Worm (Caenorhabditis elegans) whole organism, L1 larva: ENCODE data around the gene ocr-1.

ENCODE experiments used
- F16B12.6 ChIP-seq: fragments of 150-350 bp; optimal IDR thresholded peaks from 2 replicates; lab custom pipeline; 2014; ENCODE audit warnings: missing biosample characterization, missing genetic modification characterization
- aha-1 ChIP-seq: fragments of 150-350 bp; optimal IDR thresholded peaks from 2 replicates; lab custom pipeline; 2014; ENCODE audit warnings: missing biosample characterization, missing genetic modification characterization
- alr-1 ChIP-seq: fragments of 200-800 bp; sonication (Bioruptor generic); optimal IDR thresholded peaks from 2 replicates; lab custom pipeline; 2018; ENCODE audit warnings: borderline replicate concordance, mild to moderate bottlenecking, missing genetic modification characterization, missing compliant biosample characterization
- aly-2 ChIP-seq: fragments of 150-350 bp; optimal IDR thresholded peaks from 2 replicates; lab custom pipeline; 2014; ENCODE audit warnings: missing biosample characterization, missing genetic modification characterization
- blmp-1 ChIP-seq: fragments of 150-350 bp; optimal IDR thresholded peaks from 2 replicates; lab custom pipeline; 2014; ENCODE audit warnings: missing biosample characterization, missing genetic modification characterization
- ceh-63 ChIP-seq: fragments of 200-800 bp; sonication (Bioruptor generic); optimal IDR thresholded peaks from 2 replicates; lab custom pipeline; 2018; ENCODE audit warnings: mild to moderate bottlenecking, missing genetic modification characterization, missing compliant biosample characterization
- ceh-88 ChIP-seq: fragments of 200-800 bp; sonication (Bioruptor generic); IDR thresholded peaks from 2 replicates; pipeline ENCODE4 v1.3.6; 2022; ENCODE audit warnings: missing genetic modification characterization, missing compliant biosample characterization
- ceh-90 ChIP-seq: sonication (generic microtip); optimal IDR thresholded peaks from 2 replicates; lab custom pipeline; 2016; ENCODE audit warnings: missing genetic modification characterization, missing compliant biosample characterization
- dpl-1 ChIP-seq, 3 experiments: fragments of 150-350 bp in 2 of 3; sonication (generic microtip) in 1 of 3; optimal IDR thresholded peaks; 2 replicates each; lab custom pipeline; 2014 to 2017; ENCODE audit warnings: missing biosample characterization in 3 of 3, missing genetic modification characterization in 3 of 3, missing genetic modification reagents in 3 of 3
- dsc-1 ChIP-seq: sonication (generic microtip); optimal IDR thresholded peaks from 2 replicates; lab custom pipeline; 2016; ENCODE audit warnings: mild to moderate bottlenecking, missing genetic modification characterization, missing compliant biosample characterization
- egl-27 ChIP-seq, 2 experiments: fragments of 150-350 bp in 1 of 2; sonication (generic microtip); optimal IDR thresholded peaks; 3 replicates each; lab custom pipeline; 2017 to 2018; ENCODE audit warnings: missing biosample characterization in 2 of 2, missing genetic modification characterization in 2 of 2, missing genetic modification reagents in 2 of 2
- elt-2 ChIP-seq: sonication (generic microtip); optimal IDR thresholded peaks from 2 replicates; lab custom pipeline; 2016; ENCODE audit warnings: missing genetic modification characterization, mild to moderate bottlenecking, inconsistent platforms, missing compliant biosample characterization, missing genetic modification reagents
- elt-3 ChIP-seq, 6 experiments: fragments of 150-350 bp in 1 of 6; sonication (generic microtip); optimal IDR thresholded peaks; 2 replicates each; lab custom pipeline; 2017 to 2018; ENCODE audit warnings: missing biosample characterization in 6 of 6, missing genetic modification characterization in 6 of 6, inconsistent platforms in 1 of 6
- ets-5 ChIP-seq: fragments of 200-800 bp; sonication (Bioruptor generic); IDR thresholded peaks from 2 replicates; pipeline ENCODE4 v1.3.6; 2022; ENCODE audit warnings: missing genetic modification characterization, missing compliant biosample characterization
- fkh-10 ChIP-seq: sonication (generic microtip); optimal IDR thresholded peaks from 2 replicates; lab custom pipeline; 2017; ENCODE audit warnings: missing biosample characterization, missing genetic modification reagents, missing genetic modification characterization
- fkh-4 ChIP-seq: sonication (generic microtip); optimal IDR thresholded peaks from 2 replicates; lab custom pipeline; 2016; ENCODE audit warnings: missing compliant biosample characterization, missing genetic modification characterization, borderline replicate concordance
- fkh-8 ChIP-seq: sonication (generic microtip); optimal IDR thresholded peaks from 2 replicates; lab custom pipeline; 2016; ENCODE audit warnings: mild to moderate bottlenecking, missing genetic modification characterization, missing compliant biosample characterization
- grh-1 ChIP-seq: fragments of 200-800 bp; sonication (Bioruptor generic); IDR thresholded peaks from 2 replicates; pipeline ENCODE4 v1.3.6; 2022; ENCODE audit warnings: missing genetic modification reagents, missing genetic modification characterization, missing compliant biosample characterization
- hlh-17 ChIP-seq: fragments of 200-800 bp; sonication (Bioruptor generic); optimal IDR thresholded peaks from 2 replicates; lab custom pipeline; 2018; ENCODE audit warnings: missing genetic modification characterization, mild to moderate bottlenecking, missing compliant biosample characterization, moderate library complexity, borderline replicate concordance
- hpl-2 ChIP-seq: fragments of 150-350 bp; optimal IDR thresholded peaks from 2 replicates; lab custom pipeline; 2014; ENCODE audit warnings: missing biosample characterization, missing genetic modification reagents, missing genetic modification characterization
- irx-1 ChIP-seq: sonication (generic microtip); optimal IDR thresholded peaks from 2 replicates; lab custom pipeline; 2016; ENCODE audit warnings: missing genetic modification characterization, missing compliant biosample characterization
- isw-1 ChIP-seq: fragments of 200-800 bp; sonication (Bioruptor generic); IDR thresholded peaks from 2 replicates; pipeline ENCODE4 v1.3.6; 2022; ENCODE audit warnings: missing genetic modification characterization, missing compliant biosample characterization
- jun-1 ChIP-seq: fragments of 150-350 bp; optimal IDR thresholded peaks from 2 replicates; lab custom pipeline; 2014; ENCODE audit warnings: missing biosample characterization, missing genetic modification reagents, missing genetic modification characterization
- lin-35 ChIP-seq, 2 experiments: fragments of 150-350 bp; optimal IDR thresholded peaks; 2 replicates each; lab custom pipeline; 2014; ENCODE audit warnings: missing biosample characterization in 2 of 2, missing genetic modification characterization in 2 of 2, missing genetic modification reagents in 2 of 2
- lin-39 ChIP-seq: fragments of 150-350 bp; optimal IDR thresholded peaks from 2 replicates; lab custom pipeline; 2014; ENCODE audit warnings: missing biosample characterization, missing genetic modification reagents, missing genetic modification characterization
- mef-2 ChIP-seq: fragments of 150-350 bp; optimal IDR thresholded peaks from 2 replicates; lab custom pipeline; 2014; ENCODE audit warnings: missing biosample characterization, missing genetic modification characterization
- mep-1 ChIP-seq: fragments of 150-350 bp; optimal IDR thresholded peaks from 2 replicates; lab custom pipeline; 2014; ENCODE audit warnings: missing biosample characterization, missing genetic modification characterization
- nhr-12 ChIP-seq: sonication (generic microtip); optimal IDR thresholded peaks from 2 replicates; lab custom pipeline; 2017; ENCODE audit warnings: missing biosample characterization, missing genetic modification characterization
- nhr-20 ChIP-seq: sonication (generic microtip); optimal IDR thresholded peaks from 2 replicates; lab custom pipeline; 2016; ENCODE audit warnings: mild to moderate bottlenecking, missing genetic modification characterization, missing compliant biosample characterization
- nhr-237 ChIP-seq: fragments of 150-350 bp; optimal IDR thresholded peaks from 2 replicates; lab custom pipeline; 2014; ENCODE audit warnings: missing biosample characterization, missing genetic modification characterization
- nhr-47 ChIP-seq: sonication (generic microtip); optimal IDR thresholded peaks from 2 replicates; lab custom pipeline; 2016; ENCODE audit warnings: mild to moderate bottlenecking, missing genetic modification characterization, moderate library complexity, missing compliant biosample characterization
- nhr-71 ChIP-seq: sonication (generic microtip); optimal IDR thresholded peaks from 2 replicates; lab custom pipeline; 2016; ENCODE audit warnings: mild to moderate bottlenecking, missing genetic modification characterization, moderate library complexity, missing compliant biosample characterization
- nhr-76 ChIP-seq: sonication (generic microtip); optimal IDR thresholded peaks from 2 replicates; lab custom pipeline; 2017; ENCODE audit warnings: missing biosample characterization, missing genetic modification characterization
- nhr-77 ChIP-seq: fragments of 150-350 bp; optimal IDR thresholded peaks from 2 replicates; lab custom pipeline; 2014; ENCODE audit warnings: missing biosample characterization, missing genetic modification characterization
- nhr-84 ChIP-seq: sonication (generic microtip); optimal IDR thresholded peaks from 2 replicates; lab custom pipeline; 2017; ENCODE audit warnings: missing biosample characterization, missing genetic modification characterization
- nhr-85 ChIP-seq: sonication (generic microtip); peaks from one replicate; lab custom pipeline; 2016; ENCODE audit warnings: missing genetic modification characterization, inconsistent platforms, missing compliant biosample characterization
- nhr-90 ChIP-seq: sonication (generic microtip); optimal IDR thresholded peaks from 2 replicates; lab custom pipeline; 2016; ENCODE audit warnings: mild to moderate bottlenecking, missing genetic modification characterization, missing compliant biosample characterization; ENCODE audit not compliant: poor library complexity
- pag-3 ChIP-seq: sonication (generic microtip); optimal IDR thresholded peaks from 2 replicates; lab custom pipeline; 2017; ENCODE audit warnings: missing genetic modification characterization, mild to moderate bottlenecking, missing compliant biosample characterization, antibody characterized with exemption, borderline replicate concordance; ENCODE audit not compliant: insufficient read depth
- pax-3 ChIP-seq: fragments of 200-800 bp; sonication (Bioruptor generic); optimal IDR thresholded peaks from 2 replicates; lab custom pipeline; 2018; ENCODE audit warnings: mild to moderate bottlenecking, missing genetic modification characterization, moderate library complexity, missing compliant biosample characterization
- pqm-1 ChIP-seq: sonication (generic microtip); optimal IDR thresholded peaks from 3 replicates; lab custom pipeline; 2017; ENCODE audit warnings: missing biosample characterization, missing genetic modification characterization
- rnt-1 ChIP-seq: sonication (generic microtip); optimal IDR thresholded peaks from 2 replicates; lab custom pipeline; 2016; ENCODE audit warnings: mild to moderate bottlenecking, missing genetic modification characterization, moderate library complexity, missing compliant biosample characterization
- skn-1 ChIP-seq: fragments of 150-350 bp; optimal IDR thresholded peaks from 2 replicates; lab custom pipeline; 2014; ENCODE audit warnings: missing biosample characterization, missing genetic modification characterization
- snu-23 ChIP-seq: sonication (generic microtip); optimal IDR thresholded peaks from 2 replicates; lab custom pipeline; 2016; ENCODE audit warnings: missing genetic modification characterization, missing compliant biosample characterization
- sox-4 ChIP-seq: sonication (generic microtip); optimal IDR thresholded peaks from 2 replicates; lab custom pipeline; 2016; ENCODE audit warnings: missing genetic modification characterization, missing compliant biosample characterization
- sptf-1 ChIP-seq: fragments of 150-350 bp; optimal IDR thresholded peaks from 2 replicates; lab custom pipeline; 2014; ENCODE audit warnings: missing biosample characterization, missing genetic modification characterization
- tbx-2 ChIP-seq: sonication (generic microtip); optimal IDR thresholded peaks from 2 replicates; lab custom pipeline; 2016; ENCODE audit warnings: missing genetic modification characterization, missing compliant biosample characterization
- unc-62 ChIP-seq: fragments of 150-350 bp; optimal IDR thresholded peaks from 2 replicates; lab custom pipeline; 2014; ENCODE audit warnings: missing biosample characterization, missing genetic modification reagents, missing genetic modification characterization
- unc-86 ChIP-seq: sonication (generic microtip); optimal IDR thresholded peaks from 2 replicates; lab custom pipeline; 2016; ENCODE audit warnings: missing genetic modification characterization, missing compliant biosample characterization
- xbp-1 ChIP-seq: sonication (generic microtip); optimal IDR thresholded peaks from 2 replicates; lab custom pipeline; 2016; ENCODE audit warnings: missing genetic modification characterization, missing compliant biosample characterization
- zag-1 ChIP-seq: fragments of 150-350 bp; optimal IDR thresholded peaks from 2 replicates; lab custom pipeline; 2014; ENCODE audit warnings: missing biosample characterization, missing genetic modification characterization
- ztf-11 ChIP-seq, 2 experiments: sonication (generic microtip); optimal IDR thresholded peaks; 2 replicates each; lab custom pipeline; 2016 to 2017; ENCODE audit warnings: missing genetic modification characterization in 2 of 2, missing biosample characterization in 1 of 2, missing compliant biosample characterization in 1 of 2
- ztf-4 ChIP-seq: fragments of 150-350 bp; optimal IDR thresholded peaks from 2 replicates; lab custom pipeline; 2014; ENCODE audit warnings: missing biosample characterization, missing genetic modification characterization

Gene ocr-1

DNA sequence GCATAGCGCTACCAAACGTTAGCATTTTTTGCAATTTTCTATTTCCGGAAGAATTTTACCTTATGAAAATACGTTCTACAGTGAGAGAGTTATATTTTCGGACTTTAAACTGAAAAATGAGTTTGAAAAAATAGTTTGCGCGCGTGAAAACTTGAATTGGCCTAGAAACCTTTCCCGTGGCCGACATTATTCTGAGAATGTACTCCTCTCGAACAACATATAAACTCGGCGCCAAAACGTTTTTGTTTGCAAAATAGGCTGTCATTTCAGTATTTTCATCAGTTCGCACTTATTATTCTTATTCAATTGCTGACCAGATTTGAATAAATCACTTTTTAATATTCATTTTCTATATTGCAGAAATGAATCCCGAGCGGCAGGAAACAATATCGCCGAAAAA is 27.4 kb upstream of the ocr-1 start, which contains the start of the genes mre-11 and wdr-5.3 (continued):
- TF ChIP-seq ceh-90 (peak; percentile 78), hpl-2 (GFP tag; lab: Kevin White, UChicago) (no peak), elt-3 (tag; optimal IDR thresholded peaks at IDR 0.05; lab: Kevin White, UChicago) (peak in 1 of 6 experiments; percentile 13), nhr-77 (no peak), unc-62 (GFP tag; lab: Kevin White, UChicago) (no peak), skn-1 (tag; lab: Kevin White, UChicago) (peak; percentile 57), ztf-4 (tag; lab: Kevin White, UChicago) (no peak), nhr-12 (tag; lab: Kevin White, UChicago) (no peak), aly-2 (tag; lab: Kevin White, UChicago) (no peak), isw-1 (GFP tag; lab: Robert Waterston, UW) (peak; percentile 46), nhr-71 (tag; lab: Kevin White, UChicago) (peak; percentile 83), jun-1 (tag; lab: Kevin White, UChicago) (no peak), lin-39 (tag; lab: Kevin White, UChicago) (no peak), nhr-20 (tag; lab: Kevin White, UChicago) (peak; percentile 80), zag-1 (tag; lab: Kevin White, UChicago) (no peak), fkh-8 (peak; percentile 48), hlh-17 (GFP tag; lab: Kevin White, UChicago) (no peak), pag-3 (tag; lab: Kevin White, UChicago) (no peak), fkh-10 (GFP tag; lab: Kevin White, UChicago) (no peak), mep-1 (tag; lab: Kevin White, UChicago) (peak; percentile 68), snu-23 (GFP tag; lab: Kevin White, UChicago) (peak; percentile 80), grh-1 (0 out of 2 replicates have a peak, but pooled peaks have one; percentile 18), blmp-1 (peak; percentile 60), pax-3 (peak; percentile 60), nhr-85 (tag; lab: Kevin White, UChicago) (peak; percentile 75), irx-1 (tag; lab: Kevin White, UChicago) (peak; percentile 68), elt-2 (tag; lab: Kevin White, UChicago) (peak; percentile 18), ets-5 (GFP tag; lab: Robert Waterston, UW) (no peak), ceh-88 (GFP tag; lab: Robert Waterston, UW) (no peak), nhr-237 (tag; lab: Kevin White, UChicago) (no peak), egl-27 (tag; optimal IDR thresholded peaks at IDR 0.05; lab: Kevin White, UChicago) (no peak), sox-4 (tag; lab: Kevin White, UChicago) (peak; percentile 52), nhr-84 (no peak), lin-35 (GFP tag; optimal IDR thresholded peaks at IDR 0.05; lab: Kevin White, UChicago) (peak; percentile 85 to 92), rnt-1 (tag; lab: Kevin White, UChicago) (peak; percentile 97), unc-86 (tag; lab: Kevin White, UChicago) (peak; percentile 51), fkh-4 (peak; percentile 17), nhr-47 (tag; lab: Kevin White, UChicago) (peak; percentile 79), tbx-2 (tag; lab: Kevin White, UChicago) (no peak), sptf-1 (tag; lab: Kevin White, UChicago) (no peak), xbp-1 (tag; lab: Kevin White, UChicago) (peak; percentile 75), alr-1 (no peak), F16B12.6 (tag; lab: Kevin White, UChicago) (peak; percentile 33), nhr-76 (tag; lab: Kevin White, UChicago) (no peak), dsc-1 (tag; lab: Kevin White, UChicago) (no peak), ceh-63 (GFP tag; lab: Kevin White, UChicago) (no peak), nhr-90 (tag; lab: Kevin White, UChicago) (peak; percentile 71), ztf-11 (tag; optimal IDR thresholded peaks at IDR 0.05; lab: Kevin White, UChicago) (peak in 1 of 2 experiments; percentile 78), mef-2 (tag; lab: Kevin White, UChicago) (no peak), dpl-1 (GFP tag; optimal IDR thresholded peaks at IDR 0.05; lab: Kevin White, UChicago) (peak; percentile 84 to 92 (median 88)), aha-1 (tag; lab: Kevin White, UChicago) (no peak), pqm-1 (tag; lab: Kevin White, UChicago) (no peak)
